Fruit fly (Drosophila melanogaster) ovary, adult (tissue): ENCODE results near the gene ttm50.

Source experiments
- CG17801 ChIP-seq: fragments of 200-800 bp; optimal IDR thresholded peaks from 2 replicates; lab custom pipeline; 2019; ENCODE audit warnings: missing biosample characterization, mild to moderate bottlenecking, missing genetic modification characterization, moderate library complexity; ENCODE audit not compliant: partially characterized antibody

Gene ttm50

DNA sequence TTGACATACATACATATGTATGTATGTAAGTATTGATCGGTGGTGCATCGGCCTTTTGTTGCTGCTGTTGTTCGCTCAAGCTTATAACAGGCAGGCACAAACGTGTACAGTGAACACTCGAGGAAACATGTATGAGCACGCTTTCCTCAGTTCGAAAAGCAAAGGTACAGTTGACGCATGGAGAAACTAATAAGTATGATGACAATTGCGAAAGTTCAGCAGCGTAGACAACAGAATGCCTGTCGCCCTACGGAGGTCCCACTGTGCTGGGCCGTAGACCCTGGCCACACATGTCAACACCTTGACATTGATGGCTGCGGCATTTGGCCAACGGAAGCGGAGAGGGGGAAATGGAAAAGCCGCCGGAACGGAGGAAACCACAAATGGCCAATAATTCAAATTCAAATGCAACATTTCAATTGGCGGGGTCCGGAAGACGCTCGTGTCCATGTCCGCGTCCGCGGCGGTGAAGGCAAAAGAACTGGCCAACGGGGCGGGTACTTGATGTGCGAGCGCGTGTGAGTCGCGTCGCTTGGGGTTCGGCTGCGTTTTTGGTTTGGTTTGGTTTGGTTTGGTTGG, 23.7 kb downstream of the ttm50 start, which contains the start of gene CG2681:
Gene CG2681, plus strand, starts transcription at position 529 of the 579 bp plus-strand sequence.
- TF ChIP-seq CG17801, result no peak

dm6 chrX:2707377-2708090, 24.5 kb downstream of the ttm50 start, which contains the start of gene CG2680:
CG2680 (minus strand) TSS chrX:2707427.
- TF ChIP-seq CG17801, result no peak

DNA sequence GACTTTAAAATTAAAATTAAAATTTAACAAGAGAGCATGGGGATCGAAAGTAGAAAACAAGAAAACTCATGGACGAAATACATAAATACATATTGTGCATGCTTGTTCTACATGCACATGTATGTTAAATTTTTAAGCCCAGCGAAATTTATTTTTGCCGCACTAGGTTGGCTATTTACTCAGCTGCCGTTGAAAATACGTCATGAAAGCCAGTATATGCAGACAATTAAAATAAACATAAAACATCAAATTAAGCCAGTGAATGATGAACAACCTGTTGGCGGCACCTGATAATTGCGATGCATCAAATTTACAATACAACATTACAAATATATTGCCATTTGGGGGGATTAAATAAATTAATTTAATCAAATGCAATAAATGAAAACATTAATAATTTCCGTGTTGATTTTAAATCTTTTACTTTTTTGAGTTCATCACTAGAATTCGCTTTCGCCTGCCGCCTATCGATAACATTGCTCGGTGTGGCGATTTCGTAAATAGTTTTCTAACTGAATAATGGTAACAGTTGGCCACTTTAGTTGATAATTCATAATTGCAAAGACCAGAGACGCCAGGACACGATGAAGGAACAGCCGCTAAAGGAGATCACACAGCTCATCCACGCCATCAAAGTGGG, 27.7 kb downstream of the ttm50 start, which contains the start of gene eIF2Bbeta:
Gene eIF2Bbeta, plus strand, starts transcription at position 438 of the 640 bp plus-strand sequence.
- TF ChIP-seq CG17801, result no peak

DNA sequence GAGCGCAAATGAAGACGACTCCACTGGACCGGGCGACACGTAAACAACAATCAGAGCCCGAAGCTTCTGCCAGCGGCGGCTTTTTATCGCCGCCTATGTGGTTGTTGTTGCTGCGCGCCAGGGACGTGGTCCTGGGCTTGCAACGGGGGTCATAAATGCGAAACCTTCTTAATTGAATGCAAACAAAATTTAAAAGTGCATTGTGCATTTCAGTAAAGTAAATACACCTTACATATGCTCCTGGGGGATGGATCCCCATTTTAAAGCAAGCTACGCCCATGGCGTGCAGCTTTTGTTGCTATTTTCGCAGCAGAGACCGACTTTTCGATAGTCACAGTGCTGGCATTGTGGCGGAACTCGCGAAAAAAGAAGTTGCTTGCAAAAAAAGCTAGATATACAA, 28.3 kb downstream of the ttm50 start, which contains the start of gene Ugalt:
Gene Ugalt, minus strand, starts transcription at position 160 of the 400 bp plus-strand sequence.
- peak; percentile 100 for TF ChIP-seq CG17801

dm6 chrX:2698064-2698894, 33.7 kb downstream of the ttm50 start, which contains the start of the genes Spg7 and Lint-O:
Spg7 (minus strand) TSS chrX:2698211.
Lint-O (plus strand) TSS chrX:2698701.
- no peak for TF ChIP-seq CG17801

dm6 chrX:2693786-2694185, 38.2 kb downstream of the ttm50 start, which contains the start of gene dyw:
dyw (minus strand) TSS chrX:2693886.
- no peak for TF ChIP-seq CG17801

DNA sequence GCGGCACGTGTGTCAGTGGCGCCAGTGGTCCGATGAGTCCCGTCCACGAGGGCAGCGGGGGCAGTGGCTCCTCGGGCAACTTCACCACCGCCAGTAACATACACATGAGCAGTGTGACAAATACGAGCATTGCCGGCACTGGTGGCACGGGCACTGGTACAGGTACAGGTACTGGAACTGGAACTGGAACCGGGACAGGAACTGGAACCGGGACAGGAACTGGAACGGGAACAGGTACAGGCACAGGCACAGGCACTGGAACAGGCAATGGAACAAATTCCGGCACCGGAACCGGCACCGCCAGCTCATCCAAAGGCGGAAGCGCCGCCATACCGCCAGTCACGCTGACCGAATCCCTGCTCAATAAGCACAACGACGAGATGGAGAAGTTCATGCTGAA, 41.6 kb downstream of the ttm50 start:
- no peak for TF ChIP-seq CG17801

DNA sequence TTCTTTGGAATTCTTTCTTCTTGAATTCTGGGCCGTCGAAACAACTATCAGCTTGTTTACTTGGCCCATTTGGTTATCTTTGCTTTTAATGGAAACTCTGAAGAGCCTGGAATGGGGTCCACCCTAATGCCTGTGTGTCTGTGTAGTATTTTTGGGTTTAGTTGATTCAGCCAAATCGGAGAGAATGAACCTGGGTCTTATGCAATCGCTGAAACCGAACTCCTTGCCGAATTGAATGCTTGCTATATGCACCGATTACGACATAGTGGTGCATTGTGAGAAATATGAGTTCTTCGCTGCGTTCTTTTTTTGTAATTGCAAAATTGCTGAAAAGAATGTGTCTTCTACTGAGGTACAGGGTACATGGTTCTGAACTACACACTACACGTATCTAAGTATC, 45.1 kb downstream of the ttm50 start:
- no peak for TF ChIP-seq CG17801

- no peak for TF ChIP-seq CG17801
Observed at dm6 chrX:2685580-2685979, 46.4 kb downstream of the ttm50 start, which contains the start of gene per. per (plus strand) TSS chrX:2685580.

DNA sequence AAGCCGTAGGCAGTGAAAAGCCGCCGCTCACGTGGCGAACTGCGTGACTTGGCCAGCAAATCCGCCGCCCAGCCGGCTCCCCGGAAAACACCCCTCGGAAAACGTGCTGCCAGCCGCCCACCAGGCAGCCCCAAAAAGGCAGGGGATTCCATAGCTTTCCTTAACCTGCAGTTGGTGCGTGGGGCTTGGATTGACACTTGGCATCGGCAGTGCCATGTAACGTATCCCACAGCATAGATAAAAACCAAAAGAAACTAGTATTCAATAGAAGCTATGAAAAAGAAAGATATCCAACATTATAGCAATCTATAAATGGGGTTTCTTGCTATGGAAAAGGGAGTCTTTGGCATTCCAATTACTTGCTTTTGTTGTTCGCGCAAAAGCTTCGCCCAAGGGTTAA, 47.0 kb downstream of the ttm50 start:
- no peak for TF ChIP-seq CG17801

- no peak for TF ChIP-seq CG17801
Observed at dm6 chrX:2684442-2684841, 47.5 kb downstream of the ttm50 start.

DNA sequence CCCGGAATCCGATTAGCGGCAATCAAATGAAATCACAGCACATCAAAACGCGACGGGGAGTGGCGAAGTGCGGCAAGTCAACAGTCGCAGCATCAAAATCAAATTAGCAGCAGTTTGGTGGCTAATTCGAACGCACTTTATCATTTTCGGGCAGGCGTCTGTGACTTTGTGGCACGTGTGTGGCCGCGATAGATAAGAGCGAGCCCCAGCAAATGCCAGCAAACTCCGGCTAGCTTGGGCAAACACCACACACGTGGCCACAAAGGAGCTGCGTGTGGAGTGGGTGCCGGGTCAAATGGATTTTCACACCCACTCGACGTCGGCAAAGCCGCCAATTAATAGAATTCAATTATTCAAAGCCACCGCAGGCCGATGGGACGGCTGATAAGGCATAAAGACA, 48.1 kb downstream of the ttm50 start:
- TF ChIP-seq CG17801, result no peak

DNA sequence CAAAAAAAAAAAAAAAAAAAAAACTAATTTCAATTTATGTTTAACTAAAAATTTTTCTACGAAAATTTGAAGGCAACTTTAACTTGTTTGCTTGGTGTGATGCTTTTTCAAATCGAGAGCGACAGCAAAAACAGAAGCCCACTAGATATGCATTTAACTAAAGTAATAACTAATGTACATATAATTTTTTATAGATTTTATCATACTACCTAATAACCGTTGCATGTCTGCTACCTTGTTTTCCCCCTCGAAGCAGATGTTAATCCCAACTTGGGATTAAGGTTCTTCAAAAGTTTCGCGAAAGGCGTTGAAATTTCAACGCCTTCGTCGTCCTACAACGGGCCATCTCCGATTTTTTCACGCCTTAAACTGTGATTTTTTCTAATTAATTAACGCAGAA, 49.2 kb downstream of the ttm50 start, which contains the start of gene CG2652:
Gene CG2652, minus strand, starts transcription at position 101 of the 400 bp plus-strand sequence.
- TF ChIP-seq CG17801, result no peak

dm6 chrX:2681601-2682000, 50.4 kb downstream of the ttm50 start, which contains the start of gene HLH3B:
HLH3B (minus strand) TSS chrX:2681723.
- TF ChIP-seq CG17801, result no peak
